Worm (Caenorhabditis elegans) whole organism, mixed stage, embryonic: ENCODE data around the gene F46H5.5.
A peak's percentile ranks its signal among the peaks of the same experiment; 100 is the strongest.

Source experiments
- M03D4.4 ChIP-seq: sonication (generic microtip); optimal IDR thresholded peaks from 2 replicates; lab custom pipeline; 2017; ENCODE audit warnings: mild to moderate bottlenecking, missing genetic modification characterization, missing compliant biosample characterization
- bed-3 ChIP-seq: fragments of 200-800 bp; sonication (Bioruptor generic); optimal IDR thresholded peaks from 3 replicates; lab custom pipeline; 2018; ENCODE audit warnings: mild to moderate bottlenecking, missing genetic modification characterization, moderate library complexity, missing compliant biosample characterization
- blmp-1 ChIP-seq: fragments of 150-350 bp; optimal IDR thresholded peaks from 2 replicates; lab custom pipeline; 2014; ENCODE audit warnings: missing biosample characterization, missing genetic modification characterization
- ceh-39 ChIP-seq: fragments of 150-350 bp; optimal IDR thresholded peaks from 2 replicates; lab custom pipeline; 2014; ENCODE audit warnings: missing biosample characterization, missing genetic modification characterization
- ceh-43 ChIP-seq: fragments of 200-800 bp; sonication (Bioruptor generic); optimal IDR thresholded peaks from 2 replicates; lab custom pipeline; 2018; ENCODE audit warnings: mild to moderate bottlenecking, missing genetic modification characterization, moderate library complexity, missing compliant biosample characterization
- ceh-83 ChIP-seq: fragments of 200-800 bp; sonication (Bioruptor generic); optimal IDR thresholded peaks from 2 replicates; lab custom pipeline; 2018; ENCODE audit warnings: mild to moderate bottlenecking, missing genetic modification characterization, missing compliant biosample characterization
- ces-1 ChIP-seq: fragments of 150-350 bp; optimal IDR thresholded peaks from 2 replicates; lab custom pipeline; 2014; ENCODE audit warnings: missing biosample characterization, missing genetic modification reagents, missing genetic modification characterization
- cnd-1 ChIP-seq: fragments of 200-800 bp; sonication (Bioruptor generic); optimal IDR thresholded peaks from 2 replicates; lab custom pipeline; 2018; ENCODE audit warnings: mild to moderate bottlenecking, missing genetic modification characterization, missing compliant biosample characterization
- drap-1 ChIP-seq: fragments of 200-800 bp; sonication (Bioruptor generic); optimal IDR thresholded peaks from 3 replicates; lab custom pipeline; 2018; ENCODE audit warnings: mild to moderate bottlenecking, missing genetic modification characterization, missing compliant biosample characterization
- elt-1 ChIP-seq: sonication (generic microtip); optimal IDR thresholded peaks from 2 replicates; lab custom pipeline; 2017; ENCODE audit warnings: missing genetic modification characterization, mild to moderate bottlenecking, missing compliant biosample characterization, antibody characterized with exemption, moderate library complexity, borderline replicate concordance; ENCODE audit not compliant: insufficient read depth
- elt-3 ChIP-seq: fragments of 150-350 bp; optimal IDR thresholded peaks from 2 replicates; lab custom pipeline; 2014; ENCODE audit warnings: missing biosample characterization, missing genetic modification characterization
- flh-1 ChIP-seq: fragments of 200-800 bp; sonication (Bioruptor generic); optimal IDR thresholded peaks from 2 replicates; lab custom pipeline; 2018; ENCODE audit warnings: mild to moderate bottlenecking, missing genetic modification characterization, moderate library complexity, missing compliant biosample characterization
- ham-2 ChIP-seq: fragments of 200-800 bp; sonication (Bioruptor generic); optimal IDR thresholded peaks from 2 replicates; lab custom pipeline; 2018; ENCODE audit warnings: mild to moderate bottlenecking, missing genetic modification characterization, missing compliant biosample characterization
- hlh-1 ChIP-seq: fragments of 150-350 bp; optimal IDR thresholded peaks from 2 replicates; lab custom pipeline; 2014; ENCODE audit warnings: missing biosample characterization, missing genetic modification reagents, missing genetic modification characterization
- lin-13 ChIP-seq: fragments of 150-350 bp; optimal IDR thresholded peaks from 2 replicates; lab custom pipeline; 2014; ENCODE audit warnings: missing biosample characterization, missing genetic modification characterization
- lin-32 ChIP-seq: fragments of 200-800 bp; sonication (Bioruptor generic); optimal IDR thresholded peaks from 2 replicates; lab custom pipeline; 2018; ENCODE audit warnings: mild to moderate bottlenecking, missing genetic modification characterization, missing compliant biosample characterization
- lsy-2 ChIP-seq: fragments of 150-350 bp; optimal IDR thresholded peaks from 2 replicates; lab custom pipeline; 2014; ENCODE audit warnings: missing biosample characterization, missing genetic modification characterization
- mab-5 ChIP-seq: fragments of 150-350 bp; optimal IDR thresholded peaks from 2 replicates; lab custom pipeline; 2014; ENCODE audit warnings: missing biosample characterization, missing genetic modification characterization
- mep-1 ChIP-seq: fragments of 150-350 bp; optimal IDR thresholded peaks from 2 replicates; lab custom pipeline; 2017; ENCODE audit warnings: missing biosample characterization, missing genetic modification reagents, missing genetic modification characterization, inconsistent platforms
- mls-2 ChIP-seq: sonication (generic microtip); optimal IDR thresholded peaks from 2 replicates; lab custom pipeline; 2016; ENCODE audit warnings: mild to moderate bottlenecking, missing genetic modification characterization, moderate library complexity, missing compliant biosample characterization
- nhr-12 ChIP-seq: fragments of 150-350 bp; optimal IDR thresholded peaks from 2 replicates; lab custom pipeline; 2014; ENCODE audit warnings: missing biosample characterization, missing genetic modification characterization
- nhr-2 ChIP-seq: fragments of 150-350 bp; optimal IDR thresholded peaks from 2 replicates; lab custom pipeline; 2014; ENCODE audit warnings: missing biosample characterization, missing genetic modification characterization
- nhr-237 ChIP-seq: fragments of 150-350 bp; optimal IDR thresholded peaks from 2 replicates; lab custom pipeline; 2014; ENCODE audit warnings: missing biosample characterization, missing genetic modification characterization
- nhr-28 ChIP-seq: fragments of 150-350 bp; optimal IDR thresholded peaks from 2 replicates; lab custom pipeline; 2014; ENCODE audit warnings: missing biosample characterization, missing genetic modification characterization
- nhr-76 ChIP-seq: sonication (generic microtip); optimal IDR thresholded peaks from 2 replicates; lab custom pipeline; 2017; ENCODE audit warnings: missing biosample characterization, missing genetic modification characterization
- pha-4 ChIP-seq: fragments of 150-350 bp; optimal IDR thresholded peaks from 2 replicates; lab custom pipeline; 2018; ENCODE audit warnings: missing biosample characterization, missing genetic modification reagents, missing genetic modification characterization
- sem-2 ChIP-seq: fragments of 200-800 bp; sonication (Bioruptor generic); optimal IDR thresholded peaks from 2 replicates; lab custom pipeline; 2018; ENCODE audit warnings: mild to moderate bottlenecking, missing genetic modification characterization, missing compliant biosample characterization
- snpc-4 ChIP-seq: fragments of 150-350 bp; optimal IDR thresholded peaks from 2 replicates; lab custom pipeline; 2014; ENCODE audit warnings: missing biosample characterization, missing genetic modification characterization
- sptf-1 ChIP-seq: sonication (generic microtip); optimal IDR thresholded peaks from 2 replicates; lab custom pipeline; 2017; ENCODE audit warnings: mild to moderate bottlenecking, missing genetic modification characterization, moderate library complexity, missing compliant biosample characterization
- tbx-8 ChIP-seq: fragments of 200-800 bp; sonication (Bioruptor generic); optimal IDR thresholded peaks from 2 replicates; lab custom pipeline; 2018; ENCODE audit warnings: mild to moderate bottlenecking, missing genetic modification characterization, moderate library complexity, missing compliant biosample characterization
- unc-120 ChIP-seq: sonication (generic microtip); optimal IDR thresholded peaks from 2 replicates; lab custom pipeline; 2017; ENCODE audit warnings: missing genetic modification characterization, missing compliant biosample characterization; ENCODE audit not compliant: poor library complexity, severe bottlenecking
- unc-39 ChIP-seq: fragments of 150-350 bp; optimal IDR thresholded peaks from 2 replicates; lab custom pipeline; 2014; ENCODE audit warnings: missing biosample characterization, missing genetic modification characterization
- unc-62 ChIP-seq: fragments of 150-350 bp; optimal IDR thresholded peaks from 2 replicates; lab custom pipeline; 2014; ENCODE audit warnings: missing biosample characterization, missing genetic modification reagents, missing genetic modification characterization
- zip-8 ChIP-seq: fragments of 150-350 bp; optimal IDR thresholded peaks from 2 replicates; lab custom pipeline; 2014; ENCODE audit warnings: missing biosample characterization, missing genetic modification characterization
- ztf-11 ChIP-seq: fragments of 150-350 bp; optimal IDR thresholded peaks from 2 replicates; lab custom pipeline; 2014; ENCODE audit warnings: missing biosample characterization, missing genetic modification characterization

F46H5.5 gene

DNA sequence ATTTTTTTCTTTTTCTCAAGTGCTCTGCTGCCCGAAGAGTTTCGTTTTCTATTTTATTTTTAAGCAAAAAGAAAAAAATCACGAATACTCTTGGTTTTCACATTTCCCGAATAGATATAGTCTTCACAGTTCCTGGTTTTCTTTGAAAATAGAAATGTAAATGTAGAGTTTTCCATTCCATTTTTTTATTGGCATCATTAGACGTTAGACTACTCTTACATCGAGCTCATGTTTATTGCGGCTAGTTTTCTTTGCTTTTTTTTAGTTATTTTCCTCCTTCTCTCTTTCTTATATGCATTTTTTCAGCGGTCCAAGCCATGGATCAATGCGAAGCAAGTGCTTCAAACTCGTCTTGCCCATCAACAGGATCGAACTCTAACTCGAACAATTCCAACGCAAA is 8.6 kb upstream of the F46H5.5 start, which contains the start of gene F46H5.2:
TSS of gene F46H5.2 (plus strand) at position 301 of the 400 bp plus-strand sequence.
- TF ChIP-seq unc-39 (tag; lab: Kevin White, UChicago) = no peak

DNA sequence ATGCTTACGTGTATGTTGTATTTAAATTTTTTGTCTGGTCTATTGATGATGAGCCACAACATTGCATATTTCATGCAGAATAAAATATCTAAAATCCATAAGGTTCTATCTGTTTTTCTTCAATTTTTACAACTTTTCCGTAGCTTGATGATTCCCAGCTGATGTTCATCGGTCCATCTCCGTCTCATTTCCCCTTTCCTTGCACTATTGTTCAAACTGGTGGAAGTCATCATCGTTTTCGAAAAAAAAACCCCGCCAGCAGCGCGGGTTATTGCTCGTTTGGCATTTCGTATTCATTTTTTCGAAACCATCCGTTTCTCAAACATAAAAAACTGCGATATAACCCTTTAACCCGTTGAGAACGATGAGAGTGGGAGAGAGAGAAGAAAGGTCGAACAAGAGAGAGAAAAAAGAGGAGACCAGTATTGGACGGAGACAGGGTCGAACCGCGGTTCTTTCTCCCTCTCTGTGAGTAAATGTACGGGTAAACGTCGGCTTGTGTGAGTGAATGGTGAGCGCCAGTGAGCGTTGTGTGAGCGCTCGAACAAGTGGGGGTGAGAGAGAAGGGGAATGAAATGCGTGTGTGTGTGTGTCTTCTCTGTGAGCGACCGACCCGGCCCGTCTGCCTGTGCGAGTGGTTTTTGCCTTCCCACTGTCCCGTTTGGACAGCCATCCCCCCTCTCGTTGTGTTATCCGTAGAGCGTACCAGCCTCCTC is 8.0 kb upstream of the F46H5.5 start:
- peak; percentile 67 for TF ChIP-seq drap-1 (GFP tag; lab: Kevin White, UChicago)
- TF ChIP-seq ham-2 (GFP tag; lab: Kevin White, UChicago) = peak; percentile 76
- TF ChIP-seq M03D4.4 (tag; lab: Kevin White, UChicago) = peak; percentile 61
- no peak for TF ChIP-seq elt-3 (tag; lab: Kevin White, UChicago)
- TF ChIP-seq snpc-4 (tag; lab: Kevin White, UChicago) = no peak
- peak; percentile 3 for TF ChIP-seq ceh-39 (tag; lab: Kevin White, UChicago)
- TF ChIP-seq ceh-83 (GFP tag; lab: Kevin White, UChicago) = peak; percentile 15
- TF ChIP-seq unc-62 (GFP tag; lab: Kevin White, UChicago) = peak; percentile 78
- peak; percentile 77 for TF ChIP-seq lin-13 (tag; lab: Kevin White, UChicago)
- no peak for TF ChIP-seq blmp-1 (tag; lab: Kevin White, UChicago)
- TF ChIP-seq lsy-2 = no peak
- peak; percentile 72 for TF ChIP-seq sptf-1 (tag; lab: Kevin White, UChicago)
- TF ChIP-seq nhr-28 (tag; lab: Kevin White, UChicago) = no peak
- TF ChIP-seq ceh-43 (GFP tag; lab: Kevin White, UChicago) = peak; percentile 3
- TF ChIP-seq sem-2 = no peak
- peak; percentile 86 for TF ChIP-seq unc-39 (tag; lab: Kevin White, UChicago)
- TF ChIP-seq ztf-11 (tag; lab: Kevin White, UChicago) = peak; percentile 73
- TF ChIP-seq mep-1 (tag; lab: Kevin White, UChicago) = peak; percentile 43
- peak; percentile 81 for TF ChIP-seq unc-120 (tag; lab: Kevin White, UChicago)
- no peak for TF ChIP-seq tbx-8 (GFP tag; lab: Kevin White, UChicago)
- TF ChIP-seq elt-1 = peak; percentile 31
- TF ChIP-seq nhr-2 (tag; lab: Kevin White, UChicago) = peak; percentile 55
- TF ChIP-seq bed-3 = no peak
- peak; percentile 65 for TF ChIP-seq hlh-1 (tag; lab: Kevin White, UChicago)
- no peak for TF ChIP-seq nhr-76 (tag; lab: Kevin White, UChicago)
- TF ChIP-seq pha-4 (tag; lab: Kevin White, UChicago) = peak; percentile 69
- no peak for TF ChIP-seq flh-1 (GFP tag; lab: Kevin White, UChicago)
- peak; percentile 54 for TF ChIP-seq lin-32 (GFP tag; lab: Kevin White, UChicago)
- TF ChIP-seq ces-1 (GFP tag; lab: Kevin White, UChicago) = peak; percentile 39
- TF ChIP-seq mls-2 = peak; percentile 74
- TF ChIP-seq zip-8 (tag; lab: Kevin White, UChicago) = no peak
- no peak for TF ChIP-seq nhr-12 (tag; lab: Kevin White, UChicago)
- peak; percentile 68 for TF ChIP-seq nhr-237 (tag; lab: Kevin White, UChicago)
- no peak for TF ChIP-seq mab-5 (tag; lab: Kevin White, UChicago)
- peak; percentile 11 for TF ChIP-seq cnd-1 (tag; lab: Kevin White, UChicago)

DNA sequence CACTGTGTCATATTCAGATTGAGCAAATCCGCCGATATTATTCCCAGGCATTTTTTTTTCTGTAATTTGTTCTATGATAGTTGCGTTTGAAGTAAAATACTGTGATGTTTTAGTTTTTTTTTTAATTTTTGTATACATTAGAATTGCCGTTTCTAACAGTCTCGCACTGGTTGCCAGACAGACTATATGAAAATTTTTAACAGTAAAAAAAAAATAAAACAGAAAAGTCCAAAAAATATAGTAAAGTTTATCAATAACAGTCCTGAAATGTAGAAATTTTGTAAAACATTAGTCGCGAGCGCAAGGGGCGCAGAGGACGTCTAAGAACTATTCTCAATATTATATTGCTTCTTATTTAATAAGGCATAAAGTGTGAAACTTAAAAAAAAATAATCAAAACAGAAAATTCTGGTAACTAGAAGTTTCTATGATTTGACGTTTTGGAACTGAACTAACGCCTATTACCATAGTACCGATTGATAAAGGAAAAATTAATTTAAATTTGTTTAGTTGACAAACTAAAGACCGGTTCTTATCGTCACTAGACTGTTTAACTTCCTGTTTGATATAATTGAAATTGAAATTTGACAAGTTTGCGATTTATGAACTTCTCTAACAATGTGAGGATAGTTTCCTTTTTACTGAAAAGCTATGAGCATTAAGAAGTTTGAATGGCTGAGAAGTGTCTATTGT is 3.7 kb upstream of the F46H5.5 start, which contains the start of gene lact-1:
TSS of gene lact-1 (minus strand) at position 51 of the 693 bp plus-strand sequence.
- TF ChIP-seq unc-62 (GFP tag; lab: Kevin White, UChicago) = no peak
- no peak for TF ChIP-seq ceh-39 (tag; lab: Kevin White, UChicago)
- TF ChIP-seq tbx-8 (GFP tag; lab: Kevin White, UChicago) = no peak
- no peak for TF ChIP-seq mls-2
- TF ChIP-seq zip-8 (tag; lab: Kevin White, UChicago) = no peak
- no peak for TF ChIP-seq pha-4 (tag; lab: Kevin White, UChicago)
- TF ChIP-seq nhr-12 (tag; lab: Kevin White, UChicago) = no peak
- no peak for TF ChIP-seq nhr-28 (tag; lab: Kevin White, UChicago)
- no peak for TF ChIP-seq ztf-11 (tag; lab: Kevin White, UChicago)
- TF ChIP-seq elt-1 = no peak
- TF ChIP-seq, all 35 proteins: peak for 0
